Worm (Caenorhabditis elegans): ENCODE results near the gene pelo-1.
A peak's percentile ranks its signal among the peaks of the same experiment; 100 is the strongest.

pelo-1 gene

DNA sequence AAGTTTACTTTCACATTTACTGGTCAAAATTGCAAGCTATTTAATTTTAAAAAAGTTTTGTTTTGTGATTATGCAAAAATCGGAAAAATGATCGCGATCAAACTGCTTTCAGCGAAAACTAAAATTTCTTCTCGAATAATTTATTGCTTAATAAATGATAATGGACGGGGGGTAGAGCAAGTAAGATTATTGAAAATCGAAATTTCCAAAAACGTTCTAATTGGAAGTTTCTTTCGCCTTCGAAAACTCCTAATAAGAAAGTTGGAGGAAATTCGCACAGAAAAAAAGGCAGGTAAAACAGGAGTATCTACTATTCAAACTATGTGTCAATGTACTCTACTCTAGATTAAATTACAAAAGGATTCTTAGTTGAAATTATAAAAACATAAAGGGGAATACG, 31.8 kb downstream of the pelo-1 start (continued):
- TF ChIP-seq ceh-44 (GFP tag; IDR thresholded peaks at IDR 0.05) (no peak), daf-16 (GFP tag; optimal IDR thresholded peaks at IDR 0.05) (peak in 1 of 2 experiments; percentile 36), daf-16 (tag; optimal IDR thresholded peaks at IDR 0.05) (no peak), attf-4 (tag; optimal IDR thresholded peaks at IDR 0.05) (no peak), ces-1 (GFP tag; optimal IDR thresholded peaks at IDR 0.05) (no peak), pha-4 (GFP tag; IDR thresholded peaks at IDR 0.05) (0 out of 2 replicates have a peak, but pooled peaks have one; percentile 56), pha-4 (tag; optimal IDR thresholded peaks at IDR 0.05) (no peak), aha-1 (tag) (no peak), arid-1 (GFP tag; conservative IDR thresholded peaks at IDR 0.05) (peak; percentile 45; the same call in 1 of the 2 replicates), Y48G9A.11 (GFP tag; IDR thresholded peaks at IDR 0.05) (peak; percentile 60), Y105C5A.15 (GFP tag; IDR thresholded peaks at IDR 0.05) (0 out of 2 replicates have a peak, but pooled peaks have one; percentile 63), zip-2 (tag; optimal IDR thresholded peaks at IDR 0.05) (no peak), zfp-2 (tag; optimal IDR thresholded peaks at IDR 0.05) (no peak), nhr-111 (GFP tag; optimal IDR thresholded peaks at IDR 0.05) (no peak), ceh-32 (tag; optimal IDR thresholded peaks at IDR 0.05; ENCODE audit: poor library complexity) (no peak), lin-38 (GFP tag; IDR thresholded peaks at IDR 0.05) (peak; percentile 68), spr-1 (tag; optimal IDR thresholded peaks at IDR 0.05) (no peak), T26A8.4 (GFP tag; IDR thresholded peaks at IDR 0.05) (no peak), ztf-11 (tag; optimal IDR thresholded peaks at IDR 0.05) (no peak)

DNA sequence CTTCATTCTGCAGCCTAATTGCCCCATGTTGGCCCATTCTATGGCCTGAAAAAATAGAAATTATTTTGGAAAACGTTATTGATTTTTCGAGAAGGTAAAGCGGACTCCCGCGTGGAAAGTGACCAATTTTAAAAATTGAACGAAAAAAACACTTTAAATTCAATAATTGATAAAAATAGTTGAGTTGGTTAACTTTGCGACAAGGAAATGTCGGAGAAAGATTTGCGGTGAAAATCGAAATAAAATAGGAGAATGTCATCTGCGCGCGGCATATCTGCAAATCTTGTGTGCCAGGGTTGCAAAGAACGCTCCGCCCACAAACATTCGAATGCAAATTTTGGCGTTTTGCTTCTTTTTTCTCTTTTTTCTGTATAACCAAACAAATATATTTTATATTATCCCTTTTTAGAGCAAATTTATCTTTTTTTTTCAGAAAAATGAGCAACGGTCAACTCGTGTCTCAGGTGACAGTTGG, 33.1 kb downstream of the pelo-1 start, which contains the start of the genes rnf-121 and C16C10.4:
Gene rnf-121 (minus strand): TSS at position 51 of the 475 bp plus-strand sequence.
Gene C16C10.4 (plus strand): TSS at position 434 of the 475 bp plus-strand sequence.
- no peak for TF ChIP-seq ZK546.5 (tag; optimal IDR thresholded peaks at IDR 0.05)
- peak; percentile 82 for TF ChIP-seq unc-130 (GFP tag; optimal IDR thresholded peaks at IDR 0.05)
- TF ChIP-seq nhr-102 (tag; optimal IDR thresholded peaks at IDR 0.05): peak; percentile 67
- no peak for TF ChIP-seq ceh-62 (tag; optimal IDR thresholded peaks at IDR 0.05)
- TF ChIP-seq gei-8 (GFP tag; optimal IDR thresholded peaks at IDR 0.05): no peak
- TF ChIP-seq lin-38 (GFP tag; IDR thresholded peaks at IDR 0.05): peak; percentile 74
- TF ChIP-seq mxl-3 (GFP tag; optimal IDR thresholded peaks at IDR 0.05): no peak
- peak; percentile 58; the same call in 1 of the 2 replicates for TF ChIP-seq lim-7 (GFP tag; IDR thresholded peaks at IDR 0.05)
- TF ChIP-seq lin-15B (tag; optimal IDR thresholded peaks at IDR 0.05): no peak
- no peak for TF ChIP-seq T20F7.1 (GFP tag; optimal IDR thresholded peaks at IDR 0.05)
- TF ChIP-seq ceh-44 (GFP tag; IDR thresholded peaks at IDR 0.05): no peak
- no peak for TF ChIP-seq F44E2.7 (GFP tag; IDR thresholded peaks at IDR 0.05)
- no peak for TF ChIP-seq sdz-12 (GFP tag; optimal IDR thresholded peaks at IDR 0.05)
- TF ChIP-seq unc-62 (GFP tag; optimal IDR thresholded peaks at IDR 0.05 in 1 of 2): no peak
- TF ChIP-seq unc-62 (tag; optimal IDR thresholded peaks at IDR 0.05): no peak
- TF ChIP-seq lin-29 (GFP tag; IDR thresholded peaks at IDR 0.05): no peak
- no peak for TF ChIP-seq ctbp-1 (GFP tag; IDR thresholded peaks at IDR 0.05)
- no peak for TF ChIP-seq lir-3 (tag; optimal IDR thresholded peaks at IDR 0.05)
- TF ChIP-seq zfp-2 (tag; optimal IDR thresholded peaks at IDR 0.05): no peak
- TF ChIP-seq ztf-7 (tag; optimal IDR thresholded peaks at IDR 0.05): peak; percentile 50
- no peak for TF ChIP-seq daf-8 (GFP tag; IDR thresholded peaks at IDR 0.05)
- no peak for TF ChIP-seq madf-5 (GFP tag; IDR thresholded peaks at IDR 0.05)
- peak; percentile 81 for TF ChIP-seq arid-1 (GFP tag; conservative IDR thresholded peaks at IDR 0.05)
- peak; percentile 66 for TF ChIP-seq mep-1 (tag; optimal IDR thresholded peaks at IDR 0.05)
- TF ChIP-seq egl-27 (tag; optimal IDR thresholded peaks at IDR 0.05): no peak
- TF ChIP-seq snpc-1.2 (GFP tag; IDR thresholded peaks at IDR 0.05): peak; percentile 46; the same call in 1 of the 2 replicates
- TF ChIP-seq saeg-2 (GFP tag; IDR thresholded peaks at IDR 0.05): no peak
- TF ChIP-seq cey-2 (tag; optimal IDR thresholded peaks at IDR 0.05; ENCODE audit: borderline replicate concordance, insufficient read depth): no peak
- TF ChIP-seq ceh-32 (tag; optimal IDR thresholded peaks at IDR 0.05; ENCODE audit: poor library complexity): no peak
- TF ChIP-seq ceh-82 (tag; optimal IDR thresholded peaks at IDR 0.05): no peak
- no peak for TF ChIP-seq attf-4 (tag; optimal IDR thresholded peaks at IDR 0.05)
- no peak for TF ChIP-seq php-3 (GFP tag; IDR thresholded peaks at IDR 0.05)
- TF ChIP-seq madf-9 (GFP tag; conservative IDR thresholded peaks at IDR 0.05): no peak
- no peak for TF ChIP-seq snpc-4 (tag; optimal IDR thresholded peaks at IDR 0.05)
- TF ChIP-seq pqm-1 (tag; optimal IDR thresholded peaks at IDR 0.05): no peak
- TF ChIP-seq nhr-10 (tag; optimal IDR thresholded peaks at IDR 0.05): no peak
- TF ChIP-seq mdl-1 (tag; optimal IDR thresholded peaks at IDR 0.05): no peak
- TF ChIP-seq lsy-2 (tag; optimal IDR thresholded peaks at IDR 0.05): peak in 1 of 2 experiments; percentile 71
